Worm (Caenorhabditis elegans) whole organism, mixed stage, embryonic: Measurements from ENCODE around the gene F43B10.1.

Experiments used
- pha-4 ChIP-seq: fragments of 150-350 bp; optimal IDR thresholded peaks from 2 replicates; lab custom pipeline; 2018; ENCODE audit warnings: missing biosample characterization, missing genetic modification reagents, missing genetic modification characterization
- unc-39 ChIP-seq: fragments of 150-350 bp; optimal IDR thresholded peaks from 2 replicates; lab custom pipeline; 2014; ENCODE audit warnings: missing biosample characterization, missing genetic modification characterization

DNA sequence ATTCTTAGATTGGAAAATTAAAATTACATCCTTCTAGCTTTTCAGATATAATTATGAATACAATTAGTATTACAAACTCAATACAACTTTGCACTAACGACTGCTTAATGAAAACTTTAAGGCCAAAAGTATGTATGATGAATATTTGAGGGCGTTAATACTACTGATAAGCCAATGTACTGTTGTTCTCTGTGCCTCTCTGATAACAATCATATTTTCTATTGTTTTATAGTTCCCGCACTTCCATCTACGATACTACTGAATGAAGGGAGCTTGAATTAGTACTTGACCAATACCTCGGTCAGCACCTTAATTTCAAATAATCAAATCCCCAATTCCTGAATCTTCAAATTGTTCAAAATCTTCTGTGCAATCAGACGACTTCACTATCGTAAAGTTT, 6.5 kb upstream of the F43B10.1 start:
- TF ChIP-seq unc-39 (tag; lab: Kevin White, UChicago) (no peak), pha-4 (no peak)
